Fruit fly (Drosophila melanogaster) whole organism, embryonic: Measurements from ENCODE around the gene Bx42.

Experiments
- C15 ChIP-seq: fragments of 200-800 bp; sonication (Bioruptor generic); IDR thresholded peaks from 3 replicates; pipeline ENCODE4 v1.3.6; 2022; ENCODE audit warnings: missing biosample characterization, missing genetic modification characterization
- CG10654 ChIP-seq: fragments of 200-800 bp; sonication (Bioruptor generic); optimal IDR thresholded peaks from 2 replicates; lab custom pipeline; 2016; ENCODE audit warnings: missing biosample characterization, missing genetic modification characterization
- CG11696 ChIP-seq: fragments of 200-800 bp; sonication (Bioruptor generic); IDR thresholded peaks from 2 replicates; pipeline ENCODE4 v1.3.6; 2022; ENCODE audit warnings: missing biosample characterization, missing genetic modification characterization
- CG11723 ChIP-seq: fragments of 200-800 bp; sonication (Bioruptor generic); optimal IDR thresholded peaks from 2 replicates; lab custom pipeline; 2017; ENCODE audit warnings: missing biosample characterization, mild to moderate bottlenecking, missing genetic modification characterization
- CG14965 ChIP-seq: fragments of 200-800 bp; sonication (Bioruptor generic); optimal IDR thresholded peaks from 2 replicates; lab custom pipeline; 2016; ENCODE audit warnings: missing biosample characterization, missing genetic modification characterization, borderline replicate concordance
- CG15011 ChIP-seq: fragments of 200-800 bp; sonication (Bioruptor generic); optimal IDR thresholded peaks from 3 replicates; lab custom pipeline; 2018; ENCODE audit warnings: missing biosample characterization, mild to moderate bottlenecking, missing genetic modification characterization
- CG15269 ChIP-seq: fragments of 200-800 bp; sonication (Bioruptor generic); optimal IDR thresholded peaks from 2 replicates; lab custom pipeline; 2018; ENCODE audit warnings: missing biosample characterization, mild to moderate bottlenecking, missing genetic modification characterization, moderate library complexity
- CG15514 ChIP-seq: fragments of 200-800 bp; sonication (Bioruptor generic); optimal IDR thresholded peaks from 3 replicates; lab custom pipeline; 2017; ENCODE audit warnings: missing biosample characterization, missing genetic modification characterization, mild to moderate bottlenecking, moderate library complexity, missing genetic modification reagents
- CG17328 ChIP-seq: fragments of 200-800 bp; sonication (Bioruptor generic); IDR thresholded peaks from 2 replicates; pipeline ENCODE4 v1.3.6; 2022; ENCODE audit warnings: missing biosample characterization, missing genetic modification characterization
- CG17359 ChIP-seq: fragments of 200-800 bp; sonication (Bioruptor generic); optimal IDR thresholded peaks from 3 replicates; lab custom pipeline; 2018; ENCODE audit warnings: missing biosample characterization, mild to moderate bottlenecking, missing genetic modification characterization, moderate library complexity
- CG18011 ChIP-seq: fragments of 200-800 bp; sonication (Bioruptor generic); optimal IDR thresholded peaks from 2 replicates; lab custom pipeline; 2017; ENCODE audit warnings: missing biosample characterization, missing genetic modification characterization, mild to moderate bottlenecking, moderate library complexity, missing genotype
- CG31441 ChIP-seq: fragments of 200-800 bp; sonication (Bioruptor generic); IDR thresholded peaks from 2 replicates; pipeline ENCODE4 v1.3.6; 2022; ENCODE audit warnings: missing biosample characterization, missing genetic modification characterization
- CG3726 ChIP-seq: fragments of 200-800 bp; sonication (Bioruptor generic); IDR thresholded peaks from 3 replicates; pipeline ENCODE4, ENCODE4 v1.3.6; 2022; ENCODE audit warnings: missing biosample characterization, missing genetic modification characterization
- CG43689 ChIP-seq: fragments of 200-800 bp; sonication (Bioruptor generic); IDR thresholded peaks from 2 replicates; pipeline ENCODE4 v1.3.6; 2022; ENCODE audit warnings: missing biosample characterization, missing genetic modification characterization
- CG4707 ChIP-seq: fragments of 200-800 bp; sonication (Bioruptor generic); optimal IDR thresholded peaks from 2 replicates; lab custom pipeline; 2018; ENCODE audit warnings: missing biosample characterization, mild to moderate bottlenecking, missing genetic modification characterization, moderate library complexity
- CG6813 ChIP-seq: fragments of 200-800 bp; sonication (Bioruptor generic); optimal IDR thresholded peaks from 2 replicates; lab custom pipeline; 2017; ENCODE audit warnings: missing biosample characterization, missing genetic modification characterization, mild to moderate bottlenecking, moderate library complexity, missing genetic modification reagents
- CG7271 ChIP-seq: fragments of 200-800 bp; sonication (Bioruptor generic); optimal IDR thresholded peaks from 2 replicates; lab custom pipeline; 2018; ENCODE audit warnings: missing biosample characterization, mild to moderate bottlenecking, missing genetic modification characterization, moderate library complexity
- CG7786 ChIP-seq: fragments of 200-800 bp; sonication (Bioruptor generic); optimal IDR thresholded peaks from 2 replicates; lab custom pipeline; 2016; ENCODE audit warnings: missing biosample characterization, missing genetic modification characterization
- CG9437 ChIP-seq: fragments of 200-800 bp; sonication (Bioruptor generic); optimal IDR thresholded peaks from 2 replicates; lab custom pipeline; 2018; ENCODE audit warnings: missing biosample characterization, mild to moderate bottlenecking, missing genetic modification characterization
- Ets65A ChIP-seq: fragments of 200-800 bp; sonication (Bioruptor generic); peaks from one replicate; lab custom pipeline; 2016; ENCODE audit warnings: missing biosample characterization, missing genetic modification characterization
- Fer2 ChIP-seq: fragments of 200-800 bp; sonication (Bioruptor generic); optimal IDR thresholded peaks from 2 replicates; lab custom pipeline; 2018; ENCODE audit warnings: missing biosample characterization, mild to moderate bottlenecking, missing genetic modification characterization, moderate library complexity
- H15 ChIP-seq: fragments of 200-800 bp; sonication (Bioruptor generic); IDR thresholded peaks from 3 replicates; pipeline ENCODE4 v1.3.6; 2022; ENCODE audit warnings: missing biosample characterization, missing genetic modification characterization
- HLH3B ChIP-seq: fragments of 200-800 bp; sonication (Bioruptor generic); IDR thresholded peaks from 2 replicates; pipeline ENCODE4 v1.3.6; 2022; ENCODE audit warnings: missing biosample characterization, missing genetic modification characterization
- Hr3 ChIP-seq: fragments of 200-800 bp; sonication (Bioruptor generic); optimal IDR thresholded peaks from 3 replicates; lab custom pipeline; 2016; ENCODE audit warnings: missing biosample characterization, missing genetic modification characterization
- Meics ChIP-seq: fragments of 200-800 bp; sonication (Bioruptor generic); optimal IDR thresholded peaks from 2 replicates; lab custom pipeline; 2017; ENCODE audit warnings: missing biosample characterization, mild to moderate bottlenecking, missing genetic modification characterization
- Opbp ChIP-seq: fragments of 200-800 bp; sonication (Bioruptor generic); IDR thresholded peaks from 3 replicates; pipeline ENCODE4 v1.3.6; 2022; ENCODE audit warnings: missing biosample characterization, missing genetic modification characterization; ENCODE audit not compliant: partially characterized antibody
- Poxn ChIP-seq: fragments of 200-800 bp; sonication (Bioruptor generic); IDR thresholded peaks from 2 replicates; pipeline ENCODE4 v1.3.6; 2022; ENCODE audit warnings: missing biosample characterization, missing genetic modification characterization
- Six4 ChIP-seq: fragments of 200-800 bp; sonication (Bioruptor generic); optimal IDR thresholded peaks from 2 replicates; lab custom pipeline; 2016; ENCODE audit warnings: missing biosample characterization, missing genetic modification characterization
- ab ChIP-seq: fragments of 200-800 bp; sonication (Bioruptor generic); optimal IDR thresholded peaks from 2 replicates; lab custom pipeline; 2016; ENCODE audit warnings: missing biosample characterization, missing genetic modification characterization
- al ChIP-seq: fragments of 200-800 bp; sonication (Bioruptor generic); IDR thresholded peaks from 2 replicates; pipeline ENCODE4 v1.3.6; 2022; ENCODE audit warnings: missing biosample characterization, missing genetic modification characterization
- ap ChIP-seq: fragments of 200-800 bp; sonication (Bioruptor generic); IDR thresholded peaks from 2 replicates; pipeline ENCODE4 v1.3.6; 2022; ENCODE audit warnings: missing biosample characterization, missing genetic modification characterization
- chif ChIP-seq, 2 experiments: fragments of 200-800 bp; sonication (Bioruptor generic); optimal IDR thresholded peaks; 3 replicates each; lab custom pipeline; 2016; ENCODE audit warnings: missing biosample characterization in 2 of 2, missing genetic modification characterization in 2 of 2
- ems ChIP-seq: fragments of 200-800 bp; sonication (Bioruptor generic); optimal IDR thresholded peaks from 3 replicates; lab custom pipeline; 2016; ENCODE audit warnings: missing biosample characterization, missing genetic modification characterization
- fu2 ChIP-seq: fragments of 200-800 bp; sonication (Bioruptor generic); optimal IDR thresholded peaks from 2 replicates; lab custom pipeline; 2016; ENCODE audit warnings: missing biosample characterization, missing genetic modification characterization
- gce ChIP-seq: fragments of 200-800 bp; sonication (Bioruptor generic); IDR thresholded peaks from 3 replicates; pipeline ENCODE4 v1.3.6; 2022; ENCODE audit warnings: missing biosample characterization, missing genetic modification characterization
- gsb ChIP-seq: fragments of 200-800 bp; sonication (Bioruptor generic); IDR thresholded peaks from 2 replicates; pipeline ENCODE4 v1.3.6; 2022; ENCODE audit warnings: missing biosample characterization, missing genetic modification characterization
- her ChIP-seq: fragments of 200-800 bp; sonication (Bioruptor generic); optimal IDR thresholded peaks from 2 replicates; lab custom pipeline; 2016; ENCODE audit warnings: missing biosample characterization, missing genetic modification characterization
- jigr1 ChIP-seq: fragments of 200-800 bp; sonication (Bioruptor generic); IDR thresholded peaks from 3 replicates; pipeline ENCODE4 v1.3.6; 2022; ENCODE audit warnings: missing biosample characterization, missing genetic modification characterization
- lab ChIP-seq: fragments of 200-800 bp; sonication (Bioruptor generic); optimal IDR thresholded peaks from 3 replicates; lab custom pipeline; 2017; ENCODE audit warnings: missing biosample characterization, missing genetic modification characterization, mild to moderate bottlenecking, moderate library complexity, missing genetic modification reagents
- lbe ChIP-seq: fragments of 200-800 bp; sonication (Bioruptor generic); optimal IDR thresholded peaks from 2 replicates; lab custom pipeline; 2016; ENCODE audit warnings: missing biosample characterization, mild to moderate bottlenecking, missing genetic modification characterization
- lmd ChIP-seq: fragments of 200-800 bp; sonication (Bioruptor generic); IDR thresholded peaks from 2 replicates; pipeline ENCODE4 v1.3.6; 2022; ENCODE audit warnings: missing biosample characterization, missing genetic modification characterization
- onecut ChIP-seq: fragments of 200-800 bp; sonication (Bioruptor generic); IDR thresholded peaks from 2 replicates; pipeline ENCODE4 v1.3.6; 2022; ENCODE audit warnings: missing biosample characterization, missing genetic modification characterization
- org-1 ChIP-seq: fragments of 200-800 bp; sonication (Bioruptor generic); optimal IDR thresholded peaks from 2 replicates; lab custom pipeline; 2017; ENCODE audit warnings: missing biosample characterization, missing genetic modification characterization
- p53 ChIP-seq: fragments of 200-800 bp; sonication (Bioruptor generic); optimal IDR thresholded peaks from 2 replicates; lab custom pipeline; 2016; ENCODE audit warnings: missing biosample characterization, missing genetic modification characterization
- pfk ChIP-seq: fragments of 200-800 bp; sonication (Bioruptor generic); optimal IDR thresholded peaks from 2 replicates; lab custom pipeline; 2018; ENCODE audit warnings: missing biosample characterization, mild to moderate bottlenecking, missing genetic modification characterization, moderate library complexity
- psq ChIP-seq: fragments of 200-800 bp; sonication (Bioruptor generic); optimal IDR thresholded peaks from 2 replicates; lab custom pipeline; 2017; ENCODE audit warnings: missing biosample characterization, missing genetic modification characterization
- sisA ChIP-seq: fragments of 200-800 bp; sonication (Bioruptor generic); IDR thresholded peaks from 2 replicates; pipeline ENCODE4 v1.3.6; 2022; ENCODE audit warnings: missing biosample characterization, missing genetic modification characterization
- sr ChIP-seq: fragments of 200-800 bp; sonication (Bioruptor generic); IDR thresholded peaks from 3 replicates; pipeline ENCODE4 v1.3.6; 2022; ENCODE audit warnings: missing biosample characterization, missing genetic modification characterization
- unc-4 ChIP-seq: fragments of 200-800 bp; sonication (Bioruptor generic); IDR thresholded peaks from 2 replicates; pipeline ENCODE4 v1.3.6; 2022; ENCODE audit warnings: missing biosample characterization, missing genetic modification characterization; ENCODE audit not compliant: partially characterized antibody
- zen ChIP-seq: fragments of 200-800 bp; sonication (Bioruptor generic); optimal IDR thresholded peaks from 3 replicates; lab custom pipeline; 2018; ENCODE audit warnings: missing biosample characterization, mild to moderate bottlenecking, missing genetic modification characterization, moderate library complexity
- zf30C ChIP-seq: fragments of 200-800 bp; sonication (Bioruptor generic); optimal IDR thresholded peaks from 3 replicates; lab custom pipeline; 2018; ENCODE audit warnings: missing biosample characterization, mild to moderate bottlenecking, missing genetic modification characterization

Gene Bx42

DNA sequence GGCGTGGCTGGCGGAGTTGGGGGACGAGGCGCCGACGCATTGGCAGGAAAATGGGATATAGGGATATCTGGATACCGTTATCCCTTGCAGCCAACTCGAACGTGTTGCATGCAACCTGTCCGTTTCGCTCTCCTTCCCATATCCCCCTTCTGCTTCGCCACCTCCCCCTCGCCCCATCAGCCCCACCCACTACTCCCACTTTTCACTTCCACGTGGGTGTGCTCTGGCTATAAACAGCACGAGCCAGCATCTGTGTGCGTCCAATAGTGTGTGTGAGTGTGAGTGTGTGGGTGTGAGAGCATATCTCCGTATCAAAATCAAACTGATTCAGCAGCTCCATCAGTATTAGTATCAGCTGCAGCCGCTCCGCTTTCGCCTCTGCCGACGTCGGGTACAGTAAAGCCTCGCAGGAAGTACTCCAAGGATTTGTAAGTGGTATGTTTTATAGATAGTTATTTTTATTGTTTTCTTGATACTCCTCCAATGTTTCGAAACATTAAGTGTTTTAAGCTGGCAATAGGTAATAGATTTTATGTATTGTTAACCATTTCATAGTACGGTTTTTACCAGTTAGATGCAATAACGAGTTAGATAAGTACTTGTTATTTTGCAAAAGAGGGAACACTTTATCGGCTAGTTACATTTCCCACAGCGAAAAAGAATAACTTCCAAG lies 12.7 kb upstream of the Bx42 start (continued):
- TF ChIP-seq onecut (GFP tag; lab: Robert Waterston, UW) (no peak), CG6813 (GFP tag; lab: Kevin White, UChicago) (peak; percentile 14), chif (GFP tag; optimal IDR thresholded peaks at IDR 0.05; lab: Kevin White, UChicago) (peak in 1 of 2 experiments; percentile 6), CG31441 (GFP tag; lab: Robert Waterston, UW) (no peak), CG17328 (no peak), CG3726 (GFP tag; lab: Robert Waterston, UW) (no peak), lab (peak; percentile 64), ems (GFP tag; lab: Kevin White, UChicago) (no peak), psq (GFP tag; lab: Kevin White, UChicago) (no peak), H15 (GFP tag; lab: Robert Waterston, UW) (no peak), zf30C (GFP tag; lab: Kevin White, UChicago) (no peak), CG11696 (GFP tag; lab: Robert Waterston, UW) (no peak), Ets65A (no peak), C15 (no peak), her (no peak), Hr3 (no peak), CG15269 (tag; lab: Kevin White, UChicago) (no peak), CG9437 (GFP tag; lab: Kevin White, UChicago) (no peak), al (no peak), Six4 (GFP tag; lab: Kevin White, UChicago) (peak; percentile 15), Fer2 (no peak), sr (peak; percentile 97), CG15011 (GFP tag; lab: Kevin White, UChicago) (peak; percentile 10), Opbp (no peak), ap (GFP tag; lab: Robert Waterston, UW) (no peak), pfk (GFP tag; lab: Kevin White, UChicago) (no peak), CG11723 (GFP tag; lab: Kevin White, UChicago) (no peak), fu2 (GFP tag; lab: Kevin White, UChicago) (no peak), p53 (GFP tag; lab: Kevin White, UChicago) (no peak), CG7786 (GFP tag; lab: Kevin White, UChicago) (no peak), org-1 (GFP tag; lab: Kevin White, UChicago) (no peak), gsb (GFP tag; lab: Robert Waterston, UW) (no peak), CG14965 (GFP tag; lab: Kevin White, UChicago) (no peak), unc-4 (GFP tag; lab: Robert Waterston, UW) (no peak), CG7271 (tag; lab: Kevin White, UChicago) (no peak), jigr1 (no peak), gce (GFP tag; lab: Robert Waterston, UW) (no peak), CG17359 (tag; lab: Kevin White, UChicago) (peak; percentile 53), lmd (peak; percentile 57), Meics (peak; percentile 31), HLH3B (GFP tag; lab: Robert Waterston, UW) (0 out of 2 replicates have a peak, but pooled peaks have one; percentile 48), Poxn (GFP tag; lab: Robert Waterston, UW) (no peak), CG10654 (no peak), sisA (GFP tag; lab: Robert Waterston, UW) (no peak), CG43689 (GFP tag; lab: Robert Waterston, UW) (no peak), CG18011 (no peak), ab (GFP tag; lab: Kevin White, UChicago) (no peak), lbe (GFP tag; lab: Kevin White, UChicago) (no peak), zen (no peak), CG15514 (GFP tag; lab: Kevin White, UChicago) (peak; percentile 37), CG4707 (GFP tag; lab: Kevin White, UChicago) (no peak)
